Worm (Caenorhabditis elegans): ENCODE results near the gene C15C8.7.

- no peak for TF ChIP-seq snpc-4 (tag; optimal IDR thresholded peaks at IDR 0.05)
- TF ChIP-seq nhr-6 (tag; optimal IDR thresholded peaks at IDR 0.05): no peak
Observed at ce11 chrV:12732734-12733133, 12.1 kb downstream of the C15C8.7 start.

Data from whole organism, L4 larva.